Fruit fly (Drosophila melanogaster): ENCODE measurements around the gene Dora.

dm6 chrX:18814373-18814772 lies 49.4 kb upstream of the Dora start:
- TF ChIP-seq CG34367 (tag; optimal IDR thresholded peaks at IDR 0.05) = no peak
- TF ChIP-seq fd96Ca (GFP tag; IDR thresholded peaks at IDR 0.05) = no peak

Data from whole organism, pupa.